Worm (Caenorhabditis elegans) whole organism, midembryonic: ENCODE data around the gene T02H6.8.

ENCODE experiments used
- klf-2 ChIP-seq: fragments of 200-800 bp; sonication (Bioruptor generic); conservative IDR thresholded peaks from 2 replicates; pipeline ENCODE4 v1.3.6; 2022; ENCODE audit warnings: missing genetic modification reagents, missing genetic modification characterization, missing compliant biosample characterization
- tab-1 ChIP-seq: fragments of 200-800 bp; sonication (Bioruptor generic); IDR thresholded peaks from 2 replicates; pipeline ENCODE4 v1.3.6; 2022; ENCODE audit warnings: missing genetic modification characterization, missing compliant biosample characterization

Gene T02H6.8

ce11 chrII:729931-730330 lies 49.3 kb downstream of the T02H6.8 start:
- TF ChIP-seq klf-2 (GFP tag; lab: Robert Waterston, UW) (no peak), tab-1 (GFP tag; lab: Robert Waterston, UW) (0 out of 2 replicates have a peak, but pooled peaks have one; percentile 9)
